Fruit fly (Drosophila melanogaster) whole organism, embryonic: Measurements from ENCODE around the gene CG11085.

Experiments
- Awh ChIP-seq: fragments of 200-800 bp; sonication (Bioruptor generic); IDR thresholded peaks from 2 replicates; pipeline ENCODE4, ENCODE4 v1.3.6; 2022; ENCODE audit warnings: missing biosample characterization, missing genetic modification characterization
- C15 ChIP-seq: fragments of 200-800 bp; sonication (Bioruptor generic); IDR thresholded peaks from 3 replicates; pipeline ENCODE4 v1.3.6; 2022; ENCODE audit warnings: missing biosample characterization, missing genetic modification characterization
- CG10565 ChIP-seq: fragments of 200-800 bp; sonication (Bioruptor generic); optimal IDR thresholded peaks from 3 replicates; lab custom pipeline; 2016; ENCODE audit warnings: missing biosample characterization, mild to moderate bottlenecking, missing genetic modification characterization
- CG1233 ChIP-seq: fragments of 200-800 bp; sonication (Bioruptor generic); optimal IDR thresholded peaks from 4 replicates; lab custom pipeline; 2018; ENCODE audit warnings: missing biosample characterization, mild to moderate bottlenecking, missing genetic modification characterization
- CG13775 ChIP-seq: fragments of 200-800 bp; sonication (Bioruptor generic); optimal IDR thresholded peaks from 3 replicates; lab custom pipeline; 2017; ENCODE audit warnings: missing biosample characterization, mild to moderate bottlenecking, missing genetic modification characterization
- CG13894 ChIP-seq: fragments of 200-800 bp; sonication (Bioruptor generic); optimal IDR thresholded peaks from 3 replicates; lab custom pipeline; 2018; ENCODE audit warnings: missing biosample characterization, mild to moderate bottlenecking, missing genetic modification characterization, moderate library complexity
- CG14710 ChIP-seq: fragments of 200-800 bp; sonication (Bioruptor generic); optimal IDR thresholded peaks from 3 replicates; lab custom pipeline; 2019; ENCODE audit warnings: missing biosample characterization, mild to moderate bottlenecking, missing genetic modification characterization, moderate library complexity
- CG14965 ChIP-seq: fragments of 200-800 bp; sonication (Bioruptor generic); optimal IDR thresholded peaks from 2 replicates; lab custom pipeline; 2016; ENCODE audit warnings: missing biosample characterization, missing genetic modification characterization, borderline replicate concordance
- CG15073 ChIP-seq: fragments of 200-800 bp; sonication (Bioruptor generic); optimal IDR thresholded peaks from 2 replicates; lab custom pipeline; 2016; ENCODE audit warnings: missing biosample characterization, missing genetic modification characterization
- CG17359 ChIP-seq: fragments of 200-800 bp; sonication (Bioruptor generic); optimal IDR thresholded peaks from 3 replicates; lab custom pipeline; 2018; ENCODE audit warnings: missing biosample characterization, mild to moderate bottlenecking, missing genetic modification characterization, moderate library complexity
- CG18599 ChIP-seq: fragments of 200-800 bp; sonication (Bioruptor generic); optimal IDR thresholded peaks from 3 replicates; lab custom pipeline; 2017; ENCODE audit warnings: missing biosample characterization, missing genetic modification characterization, mild to moderate bottlenecking, moderate library complexity, missing genetic modification reagents
- CG30020 ChIP-seq: fragments of 200-800 bp; optimal IDR thresholded peaks from 2 replicates; lab custom pipeline; 2019; ENCODE audit warnings: missing biosample characterization, mild to moderate bottlenecking, missing genetic modification characterization, moderate library complexity
- CG31365 ChIP-seq: fragments of 200-800 bp; sonication (Bioruptor generic); optimal IDR thresholded peaks from 2 replicates; lab custom pipeline; 2018; ENCODE audit warnings: missing biosample characterization, mild to moderate bottlenecking, missing genetic modification characterization
- CG3838 ChIP-seq: fragments of 200-800 bp; sonication (Bioruptor generic); optimal IDR thresholded peaks from 3 replicates; lab custom pipeline; 2016; ENCODE audit warnings: missing biosample characterization, missing genetic modification characterization
- CG4424 ChIP-seq: fragments of 200-800 bp; sonication (Bioruptor generic); optimal IDR thresholded peaks from 3 replicates; lab custom pipeline; 2016; ENCODE audit warnings: missing biosample characterization, missing genetic modification characterization
- CG5180 ChIP-seq: fragments of 200-800 bp; sonication (Bioruptor generic); optimal IDR thresholded peaks from 3 replicates; lab custom pipeline; 2017; ENCODE audit warnings: missing biosample characterization, missing genetic modification characterization, mild to moderate bottlenecking, moderate library complexity, missing genetic modification reagents
- CG6654 ChIP-seq: fragments of 200-800 bp; sonication (Bioruptor generic); optimal IDR thresholded peaks from 2 replicates; lab custom pipeline; 2017; ENCODE audit warnings: missing biosample characterization, mild to moderate bottlenecking, missing genetic modification characterization
- CG6791 ChIP-seq: fragments of 200-800 bp; sonication (Bioruptor generic); IDR thresholded peaks from 3 replicates; pipeline ENCODE4 v1.3.6; 2022; ENCODE audit warnings: missing biosample characterization, missing genetic modification characterization; ENCODE audit not compliant: partially characterized antibody
- Doc3 ChIP-seq: fragments of 200-800 bp; sonication (Bioruptor generic); IDR thresholded peaks from 3 replicates; pipeline ENCODE4 v1.3.6; 2022; ENCODE audit warnings: missing biosample characterization, missing genetic modification characterization; ENCODE audit not compliant: partially characterized antibody
- E2f2 ChIP-seq: fragments of 200-800 bp; sonication (Bioruptor generic); IDR thresholded peaks from 2 replicates; pipeline ENCODE4 v1.3.6; 2022; ENCODE audit warnings: missing biosample characterization, missing genetic modification characterization
- ERR ChIP-seq: fragments of 200-800 bp; sonication (Bioruptor generic); optimal IDR thresholded peaks from 2 replicates; lab custom pipeline; 2016; ENCODE audit warnings: missing biosample characterization, missing genetic modification characterization
- Gug ChIP-seq: fragments of 200-800 bp; sonication (Bioruptor generic); IDR thresholded peaks from 4 replicates; pipeline ENCODE4 v1.3.6; 2022; ENCODE audit warnings: missing biosample characterization, missing genetic modification characterization
- HLH54F ChIP-seq: fragments of 200-800 bp; sonication (Bioruptor generic); optimal IDR thresholded peaks from 3 replicates; lab custom pipeline; 2016; ENCODE audit warnings: missing biosample characterization, missing genetic modification characterization
- Hmr ChIP-seq: fragments of 200-800 bp; sonication (Bioruptor generic); optimal IDR thresholded peaks from 3 replicates; lab custom pipeline; 2017; ENCODE audit warnings: mild to moderate bottlenecking, missing biosample characterization, missing genetic modification reagents, missing genetic modification characterization
- MTF-1 ChIP-seq: fragments of 200-800 bp; sonication (Bioruptor generic); optimal IDR thresholded peaks from 2 replicates; lab custom pipeline; 2018; ENCODE audit warnings: missing biosample characterization, mild to moderate bottlenecking, missing genetic modification characterization, borderline replicate concordance
- NC2α ChIP-seq: fragments of 200-800 bp; sonication (Bioruptor generic); optimal IDR thresholded peaks from 2 replicates; lab custom pipeline; 2016; ENCODE audit warnings: missing biosample characterization, missing genetic modification characterization
- Oaz ChIP-seq: fragments of 200-800 bp; sonication (Bioruptor generic); IDR thresholded peaks from 2 replicates; pipeline ENCODE4 v1.3.6; 2022; ENCODE audit warnings: missing biosample characterization, missing genetic modification characterization
- Oli ChIP-seq: fragments of 200-800 bp; sonication (Bioruptor generic); optimal IDR thresholded peaks from 2 replicates; lab custom pipeline; 2018; ENCODE audit warnings: missing biosample characterization, mild to moderate bottlenecking, missing genetic modification characterization, moderate library complexity
- Opbp ChIP-seq: fragments of 200-800 bp; sonication (Bioruptor generic); IDR thresholded peaks from 3 replicates; pipeline ENCODE4 v1.3.6; 2022; ENCODE audit warnings: missing biosample characterization, missing genetic modification characterization; ENCODE audit not compliant: partially characterized antibody
- Rfx ChIP-seq: fragments of 200-800 bp; sonication (Bioruptor generic); IDR thresholded peaks from 2 replicates; pipeline ENCODE4 v1.3.6; 2022; ENCODE audit warnings: missing biosample characterization, missing genetic modification characterization
- Stat92E ChIP-seq, 3 experiments: fragments of >200 bp in 2 of 3; fragments of 200-800 bp in 1 of 3; sonication (Bioruptor generic) in 1 of 3; optimal IDR thresholded peaks; 2 replicates each; lab custom pipeline; 2017 to 2019; ENCODE audit warnings: missing biosample characterization in 3 of 3, missing genetic modification characterization in 3 of 3, mild to moderate bottlenecking in 1 of 3, moderate library complexity in 1 of 3
- ac ChIP-seq: fragments of 200-800 bp; sonication (Bioruptor generic); optimal IDR thresholded peaks from 3 replicates; lab custom pipeline; 2017; ENCODE audit warnings: missing biosample characterization, mild to moderate bottlenecking, missing genetic modification characterization
- btn ChIP-seq: fragments of 200-800 bp; sonication (Bioruptor generic); optimal IDR thresholded peaks from 2 replicates; lab custom pipeline; 2016; ENCODE audit warnings: missing biosample characterization, missing genetic modification characterization
- caup ChIP-seq: fragments of 200-800 bp; sonication (Bioruptor generic); optimal IDR thresholded peaks from 3 replicates; lab custom pipeline; 2017; ENCODE audit warnings: missing biosample characterization, mild to moderate bottlenecking, missing genetic modification characterization, moderate library complexity; ENCODE audit not compliant: severe bottlenecking
- cg ChIP-seq: fragments of 200-800 bp; sonication (Bioruptor generic); optimal IDR thresholded peaks from 3 replicates; lab custom pipeline; 2019; ENCODE audit warnings: missing biosample characterization, mild to moderate bottlenecking, missing genetic modification characterization, moderate library complexity
- chif ChIP-seq, 2 experiments: fragments of 200-800 bp; sonication (Bioruptor generic); optimal IDR thresholded peaks; 3 replicates each; lab custom pipeline; 2016; ENCODE audit warnings: missing biosample characterization in 2 of 2, missing genetic modification characterization in 2 of 2
- dmrt11E ChIP-seq: fragments of 200-800 bp; sonication (Bioruptor generic); optimal IDR thresholded peaks from 3 replicates; lab custom pipeline; 2018; ENCODE audit warnings: missing biosample characterization, mild to moderate bottlenecking, missing genetic modification characterization, moderate library complexity
- dpn ChIP-seq, 2 experiments: fragments of 200-800 bp; sonication (Bioruptor generic); optimal IDR thresholded peaks; 3 replicates each; lab custom pipeline; 2016; ENCODE audit warnings: missing biosample characterization in 2 of 2, missing genetic modification characterization in 2 of 2
- fd102C ChIP-seq: fragments of 200-800 bp; sonication (Bioruptor generic); optimal IDR thresholded peaks from 2 replicates; lab custom pipeline; 2018; ENCODE audit warnings: missing biosample characterization, mild to moderate bottlenecking, missing genetic modification characterization, moderate library complexity
- fd3F ChIP-seq: fragments of 200-800 bp; sonication (Bioruptor generic); optimal IDR thresholded peaks from 2 replicates; lab custom pipeline; 2018; ENCODE audit warnings: missing biosample characterization, mild to moderate bottlenecking, missing genetic modification characterization, moderate library complexity
- gsb-n ChIP-seq: fragments of 200-800 bp; sonication (Bioruptor generic); optimal IDR thresholded peaks from 3 replicates; lab custom pipeline; 2018; ENCODE audit warnings: missing biosample characterization, mild to moderate bottlenecking, missing genetic modification characterization
- kah ChIP-seq: fragments of 200-800 bp; sonication (Bioruptor generic); optimal IDR thresholded peaks from 2 replicates; lab custom pipeline; 2018; ENCODE audit warnings: missing biosample characterization, mild to moderate bottlenecking, missing genetic modification characterization
- nmo ChIP-seq: fragments of 200-800 bp; sonication (Bioruptor generic); optimal IDR thresholded peaks from 2 replicates; lab custom pipeline; 2018; ENCODE audit warnings: missing biosample characterization, mild to moderate bottlenecking, missing genetic modification characterization, moderate library complexity
- sens-2 ChIP-seq: fragments of 200-800 bp; sonication (Bioruptor generic); IDR thresholded peaks from 2 replicates; pipeline ENCODE4 v1.3.6; 2022; ENCODE audit warnings: missing biosample characterization, missing genetic modification characterization
- so ChIP-seq: fragments of 200-800 bp; sonication (Bioruptor generic); IDR thresholded peaks from 3 replicates; pipeline ENCODE4 v1.3.6; 2022; ENCODE audit warnings: missing biosample characterization, missing genetic modification characterization
- ssp ChIP-seq: fragments of 200-800 bp; sonication (Bioruptor generic); IDR thresholded peaks from 2 replicates; pipeline ENCODE4 v1.3.6; 2022; ENCODE audit warnings: missing biosample characterization, missing genetic modification characterization
- tin ChIP-seq: fragments of 200-800 bp; sonication (Bioruptor generic); optimal IDR thresholded peaks from 3 replicates; lab custom pipeline; 2016; ENCODE audit warnings: missing biosample characterization, missing genetic modification characterization
- unpg ChIP-seq: fragments of 200-800 bp; sonication (Bioruptor generic); optimal IDR thresholded peaks from 3 replicates; lab custom pipeline; 2018; ENCODE audit warnings: missing biosample characterization, mild to moderate bottlenecking, missing genetic modification characterization, moderate library complexity

Gene CG11085

DNA sequence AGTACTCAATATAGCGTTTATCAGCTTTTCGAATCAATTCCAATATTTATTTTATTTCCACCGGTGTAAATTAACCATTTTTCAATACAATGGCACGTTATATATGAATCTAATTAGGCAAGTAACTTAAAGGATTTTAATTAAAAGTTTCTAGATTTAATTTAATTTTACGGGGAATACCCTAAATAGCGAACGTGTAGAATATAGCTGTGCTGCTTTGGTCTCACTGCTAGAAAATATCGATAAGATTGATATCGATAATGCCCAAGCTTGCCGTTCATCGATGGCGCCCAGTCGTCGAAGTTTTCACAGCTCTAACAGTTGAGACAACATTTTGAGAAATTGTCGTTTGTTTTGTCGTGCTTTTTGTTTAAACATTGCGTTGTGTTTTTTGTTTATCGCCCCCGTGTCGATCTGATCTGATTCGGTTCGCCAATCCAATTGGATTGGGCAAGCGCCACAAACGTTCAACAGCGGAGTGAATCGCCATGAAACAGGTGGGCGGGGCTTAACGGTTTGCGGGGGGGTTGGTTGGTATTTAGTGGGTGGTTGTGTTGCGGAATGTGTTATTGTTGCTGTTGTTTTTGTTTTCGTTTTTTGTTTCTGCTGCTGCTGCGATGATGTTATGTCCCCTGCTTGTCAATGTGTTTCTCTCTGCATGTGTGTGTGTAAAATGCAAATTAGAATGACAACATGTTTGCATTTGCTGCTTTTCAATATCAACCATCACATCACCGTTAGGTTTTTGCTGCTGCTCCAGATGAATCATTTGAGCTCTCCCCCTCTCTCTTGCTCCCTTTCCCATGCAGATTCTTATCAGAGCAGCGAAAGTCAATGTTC is 15.4 kb downstream of the CG11085 start, which contains the start of gene Tomosyn:
Tomosyn (plus strand) TSS at position 289 of the 840 bp plus-strand sequence.
- no peak for TF ChIP-seq Oli (tag; lab: Kevin White, UChicago)
- TF ChIP-seq nmo (GFP tag; lab: Kevin White, UChicago) = peak; percentile 49
- peak; percentile 48 for TF ChIP-seq Hmr (GFP tag; lab: Kevin White, UChicago)
- TF ChIP-seq CG3838 (GFP tag; lab: Kevin White, UChicago) = no peak
- peak; percentile 80 for TF ChIP-seq Opbp (GFP tag; lab: Robert Waterston, UW)
- TF ChIP-seq ac (GFP tag; lab: Kevin White, UChicago) = no peak
- TF ChIP-seq HLH54F (GFP tag; lab: Kevin White, UChicago) = no peak
- TF ChIP-seq CG14965 = no peak
- peak; percentile 53 for TF ChIP-seq Rfx (GFP tag; lab: Robert Waterston, UW)
- peak; percentile 28 for TF ChIP-seq cg (GFP tag; lab: Kevin White, UChicago)
- TF ChIP-seq CG4424 (GFP tag; lab: Kevin White, UChicago) = peak; percentile 22
- no peak for TF ChIP-seq fd102C
- peak; percentile 10 to 39 for TF ChIP-seq dpn (GFP tag; optimal IDR thresholded peaks at IDR 0.05; lab: Kevin White, UChicago)
- TF ChIP-seq CG10565 (GFP tag; lab: Kevin White, UChicago) = no peak
- TF ChIP-seq CG5180 (GFP tag; lab: Kevin White, UChicago) = no peak
- TF ChIP-seq Oaz (GFP tag; lab: Robert Waterston, UW) = no peak
- peak; percentile 62 for TF ChIP-seq Doc3
- no peak for TF ChIP-seq gsb-n (tag; lab: Kevin White, UChicago)
- TF ChIP-seq caup (GFP tag; lab: Kevin White, UChicago) = no peak
- peak; percentile 25 for TF ChIP-seq fd3F
- no peak for TF ChIP-seq Stat92E (GFP tag; optimal IDR thresholded peaks at IDR 0.05; lab: Kevin White, UChicago)
- peak; percentile 52 for TF ChIP-seq CG17359 (tag; lab: Kevin White, UChicago)
- no peak for TF ChIP-seq NC2α (GFP tag; lab: Kevin White, UChicago)
- no peak for TF ChIP-seq CG15073 (GFP tag; lab: Kevin White, UChicago)
- no peak for TF ChIP-seq C15 (GFP tag; lab: Robert Waterston, UW)
- TF ChIP-seq CG30020 (tag; lab: Kevin White, UChicago) = peak; percentile 14
- no peak for TF ChIP-seq MTF-1 (GFP tag; lab: Kevin White, UChicago)
- peak; percentile 78 for TF ChIP-seq CG6791
- peak; percentile 85 for TF ChIP-seq kah (GFP tag; lab: Kevin White, UChicago)
- TF ChIP-seq CG14710 (tag; lab: Kevin White, UChicago) = peak; percentile 53
- no peak for TF ChIP-seq so (GFP tag; lab: Robert Waterston, UW)
- TF ChIP-seq tin (GFP tag; lab: Kevin White, UChicago) = peak; percentile 42
- TF ChIP-seq ERR (GFP tag; lab: Kevin White, UChicago) = no peak
- TF ChIP-seq chif (GFP tag; optimal IDR thresholded peaks at IDR 0.05; lab: Kevin White, UChicago) = peak in 1 of 2 experiments; percentile 28
- peak; percentile 48 for TF ChIP-seq unpg (GFP tag; lab: Kevin White, UChicago)
- TF ChIP-seq CG1233 = no peak
- no peak for TF ChIP-seq Gug
- peak; percentile 49 for TF ChIP-seq ssp
- TF ChIP-seq btn (GFP tag; lab: Kevin White, UChicago) = no peak
- no peak for TF ChIP-seq Awh (GFP tag; lab: Robert Waterston, UW)
- TF ChIP-seq E2f2 (GFP tag; lab: Robert Waterston, UW) = peak; percentile 44; the same call in 1 of the 2 replicates
- TF ChIP-seq CG18599 (GFP tag; lab: Kevin White, UChicago) = peak; percentile 49
- no peak for TF ChIP-seq CG6654 (GFP tag; lab: Kevin White, UChicago)
- no peak for TF ChIP-seq sens-2 (GFP tag; lab: Robert Waterston, UW)
- TF ChIP-seq CG13894 = no peak
- no peak for TF ChIP-seq CG31365 (tag; lab: Kevin White, UChicago)
- TF ChIP-seq dmrt11E (tag; lab: Kevin White, UChicago) = peak; percentile 47
- TF ChIP-seq CG13775 (GFP tag; lab: Kevin White, UChicago) = peak; percentile 26
